Worm (Caenorhabditis elegans) whole organism, young adult: ENCODE results near the gene gpr-2.

Experiments
- C06A6.2 ChIP-seq: fragments of 200-800 bp; sonication (Bioruptor generic); conservative IDR thresholded peaks from 2 replicates; pipeline ENCODE4 v1.3.6; 2022; ENCODE audit warnings: missing genetic modification characterization, missing compliant biosample characterization
- bed-1 ChIP-seq: fragments of 200-800 bp; sonication (Bioruptor generic); IDR thresholded peaks from 2 replicates; pipeline ENCODE4 v1.3.6; 2022; ENCODE audit warnings: missing genetic modification reagents, missing genetic modification characterization, missing compliant biosample characterization
- chd-7 ChIP-seq: sonication (generic microtip); optimal IDR thresholded peaks from 2 replicates; lab custom pipeline; 2016; ENCODE audit warnings: mild to moderate bottlenecking, missing genetic modification characterization, moderate library complexity, missing compliant biosample characterization
- egrh-3 ChIP-seq: fragments of 200-800 bp; sonication (Bioruptor generic); IDR thresholded peaks from 2 replicates; pipeline ENCODE4 v1.3.6; 2022; ENCODE audit warnings: missing genetic modification reagents, missing genetic modification characterization, missing compliant biosample characterization
- snpc-4 ChIP-seq, 5 experiments: fragments of 150-350 bp in 1 of 5; sonication (generic microtip) in 4 of 5; optimal IDR thresholded peaks; 2 replicates each; lab custom pipeline; 2014 to 2018; ENCODE audit warnings: missing genetic modification characterization in 5 of 5, missing biosample characterization in 3 of 5, antibody characterized with exemption in 2 of 5, mild to moderate bottlenecking in 2 of 5, missing compliant biosample characterization in 2 of 5, missing genotype in 2 of 5, moderate library complexity in 2 of 5, missing genetic modification reagents in 1 of 5

DNA sequence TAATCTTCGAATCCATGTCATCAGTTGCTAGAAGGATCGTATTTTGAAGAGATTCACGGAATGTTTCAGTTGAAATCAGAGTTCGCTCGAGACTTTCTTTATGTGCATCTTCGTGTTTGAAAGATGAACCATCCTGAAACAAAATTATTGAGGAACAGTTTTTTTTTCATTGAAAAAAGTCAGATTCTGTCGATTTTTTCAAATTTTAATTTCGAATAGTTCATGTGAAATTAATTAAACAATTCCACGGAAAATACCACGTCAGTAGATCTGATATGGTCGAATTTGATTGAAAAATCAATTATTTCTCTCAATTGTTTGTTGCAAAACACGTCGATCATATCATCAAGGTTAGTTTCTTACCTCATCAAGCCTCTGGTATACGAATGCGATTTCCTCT lies 46.4 kb upstream of the gpr-2 start, which contains the start of gene F54C8.1:
- TF ChIP-seq C06A6.2 (no peak), bed-1 (no peak), chd-7 (tag; lab: Kevin White, UChicago) (no peak), egrh-3 (GFP tag; lab: Robert Waterston, UW) (no peak), snpc-4 (GFP tag; optimal IDR thresholded peaks at IDR 0.05; lab: Kevin White, UChicago) (no peak), snpc-4 (tag; optimal IDR thresholded peaks at IDR 0.05; lab: Kevin White, UChicago) (no peak)
